Worm (Caenorhabditis elegans): ENCODE measurements around the gene K02A6.2.

Gene K02A6.2

ce11 chrX:8252293-8252692 is 27.5 kb upstream of the K02A6.2 start, which contains the start of gene M60.6 (continued):
- TF ChIP-seq mep-1 (tag; optimal IDR thresholded peaks at IDR 0.05) (peak; percentile 64), lin-15B (tag; optimal IDR thresholded peaks at IDR 0.05) (no peak), elt-3 (tag; optimal IDR thresholded peaks at IDR 0.05) (no peak), isw-1 (GFP tag; IDR thresholded peaks at IDR 0.05) (peak; percentile 21; the same call in 1 of the 2 replicates), unc-98 (GFP tag; IDR thresholded peaks at IDR 0.05) (no peak), egl-27 (tag; optimal IDR thresholded peaks at IDR 0.05) (no peak)

ce11 chrX:8247088-8247487 is 22.3 kb upstream of the K02A6.2 start:
- TF ChIP-seq sox-4 (tag; optimal IDR thresholded peaks at IDR 0.05) (no peak), pax-3 (tag; optimal IDR thresholded peaks at IDR 0.05) (no peak), hlh-17 (GFP tag; optimal IDR thresholded peaks at IDR 0.05; ENCODE audit: borderline replicate concordance) (no peak), lir-3 (tag; optimal IDR thresholded peaks at IDR 0.05; ENCODE audit: poor library complexity) (no peak), efl-3 (GFP tag; optimal IDR thresholded peaks at IDR 0.05) (no peak), egl-27 (tag; optimal IDR thresholded peaks at IDR 0.05) (no peak), pag-3 (tag; optimal IDR thresholded peaks at IDR 0.05; ENCODE audit: borderline replicate concordance, insufficient read depth) (no peak), mef-2 (tag; optimal IDR thresholded peaks at IDR 0.05) (no peak), C16A3.4 (tag; optimal IDR thresholded peaks at IDR 0.05) (no peak), nhr-90 (tag; optimal IDR thresholded peaks at IDR 0.05; ENCODE audit: poor library complexity) (no peak), fkh-10 (GFP tag; optimal IDR thresholded peaks at IDR 0.05) (no peak), unc-130 (tag; optimal IDR thresholded peaks at IDR 0.05) (no peak), ceh-82 (tag; optimal IDR thresholded peaks at IDR 0.05) (no peak), unc-62 (GFP tag; optimal IDR thresholded peaks at IDR 0.05) (no peak)

- TF ChIP-seq nhr-71 (tag; optimal IDR thresholded peaks at IDR 0.05), result no peak
- peak; percentile 62 for TF ChIP-seq elt-2 (tag; optimal IDR thresholded peaks at IDR 0.05)
- TF ChIP-seq hlh-4 (tag; optimal IDR thresholded peaks at IDR 0.05), result no peak
- TF ChIP-seq tlp-1 (tag; optimal IDR thresholded peaks at IDR 0.05), result no peak
- TF ChIP-seq ceh-88 (GFP tag; IDR thresholded peaks at IDR 0.05), result no peak
- TF ChIP-seq mdl-1 (tag; optimal IDR thresholded peaks at IDR 0.05), result no peak
- no peak for TF ChIP-seq nhr-76 (tag; optimal IDR thresholded peaks at IDR 0.05)
- TF ChIP-seq efl-1 (optimal IDR thresholded peaks at IDR 0.05), result no peak
- TF ChIP-seq efl-1 (GFP tag; optimal IDR thresholded peaks at IDR 0.05 in 1 of 2), result no peak
- no peak for TF ChIP-seq elt-3 (tag; optimal IDR thresholded peaks at IDR 0.05)
Observed at ce11 chrX:8246126-8246525, 21.3 kb upstream of the K02A6.2 start, which contains the start of gene kqt-2. Gene kqt-2, minus strand, starts transcription at chrX:8246369.

ce11 chrX:8243116-8243515 is 18.3 kb upstream of the K02A6.2 start:
- TF ChIP-seq xbp-1 (tag; optimal IDR thresholded peaks at IDR 0.05), result peak; percentile 12
- TF ChIP-seq nhr-20 (tag; optimal IDR thresholded peaks at IDR 0.05), result peak; percentile 14
- TF ChIP-seq lin-35 (GFP tag; optimal IDR thresholded peaks at IDR 0.05), result peak in 1 of 2 experiments; percentile 44
- no peak for TF ChIP-seq ama-1 (optimal IDR thresholded peaks at IDR 0.05)
- TF ChIP-seq jun-1 (tag; optimal IDR thresholded peaks at IDR 0.05), result peak; percentile 52
- peak in 1 of 2 experiments; percentile 44 for TF ChIP-seq mdl-1 (tag; optimal IDR thresholded peaks at IDR 0.05)
- TF ChIP-seq elt-2 (tag; optimal IDR thresholded peaks at IDR 0.05), result peak; percentile 93
- TF ChIP-seq hpl-2 (GFP tag; optimal IDR thresholded peaks at IDR 0.05), result peak; percentile 6
- TF ChIP-seq tlp-1 (tag; optimal IDR thresholded peaks at IDR 0.05), result peak; percentile 37
- TF ChIP-seq vab-15 (tag; optimal IDR thresholded peaks at IDR 0.05), result no peak
- TF ChIP-seq pqm-1 (tag; optimal IDR thresholded peaks at IDR 0.05), result peak; percentile 61
- TF ChIP-seq isw-1 (GFP tag; IDR thresholded peaks at IDR 0.05), result no peak

Measured in whole organism, L1 larva.